Worm (Caenorhabditis elegans) whole organism, young adult: ENCODE results near the gene Y66D12A.30.

Source experiments
- D2030.7 ChIP-seq: fragments of 200-800 bp; sonication (Bioruptor generic); IDR thresholded peaks from 2 replicates; pipeline ENCODE4 v1.3.6; 2022; ENCODE audit warnings: missing genetic modification reagents, missing genetic modification characterization, missing compliant biosample characterization
- F39B2.1 ChIP-seq: fragments of 200-800 bp; sonication (Bioruptor generic); IDR thresholded peaks from 2 replicates; pipeline ENCODE4 v1.3.6; 2022; ENCODE audit warnings: missing genetic modification reagents, missing genetic modification characterization, missing compliant biosample characterization
- F52B5.7 ChIP-seq: sonication (generic microtip); optimal IDR thresholded peaks from 2 replicates; lab custom pipeline; 2016; ENCODE audit warnings: mild to moderate bottlenecking, missing genetic modification characterization, missing compliant biosample characterization
- F57A8.1 ChIP-seq: fragments of 200-800 bp; sonication (Bioruptor generic); optimal IDR thresholded peaks from 2 replicates; lab custom pipeline; 2018; ENCODE audit warnings: mild to moderate bottlenecking, missing genetic modification characterization, moderate library complexity, missing compliant biosample characterization
- Y53F4B.3 ChIP-seq: fragments of 200-800 bp; sonication (Bioruptor generic); IDR thresholded peaks from 2 replicates; pipeline ENCODE4 v1.3.6; 2022; ENCODE audit warnings: missing genetic modification reagents, missing genetic modification characterization, missing compliant biosample characterization
- Y53G8AR.9 ChIP-seq: fragments of 200-800 bp; sonication (Bioruptor generic); conservative IDR thresholded peaks from 2 replicates; pipeline ENCODE4 v1.3.6; 2022; ENCODE audit warnings: missing genetic modification reagents, missing genetic modification characterization, missing compliant biosample characterization
- Y56A3A.18 ChIP-seq: fragments of 200-800 bp; sonication (Bioruptor generic); IDR thresholded peaks from 2 replicates; pipeline ENCODE4 v1.3.6; 2022; ENCODE audit warnings: missing genetic modification reagents, missing genetic modification characterization, missing compliant biosample characterization
- Y67H2A.10 ChIP-seq: fragments of 200-800 bp; sonication (Bioruptor generic); conservative IDR thresholded peaks from 2 replicates; pipeline ENCODE4 v1.3.6; 2022; ENCODE audit warnings: missing genetic modification reagents, missing genetic modification characterization, missing compliant biosample characterization
- akir-1 ChIP-seq: fragments of 200-800 bp; sonication (Bioruptor generic); optimal IDR thresholded peaks from 2 replicates; lab custom pipeline; 2018; ENCODE audit warnings: mild to moderate bottlenecking, missing genetic modification characterization, moderate library complexity, missing compliant biosample characterization
- attf-3 ChIP-seq: fragments of 200-800 bp; sonication (Bioruptor generic); conservative IDR thresholded peaks from 2 replicates; pipeline ENCODE4 v1.3.6; 2022; ENCODE audit warnings: missing genetic modification reagents, missing genetic modification characterization, missing compliant biosample characterization
- bed-2 ChIP-seq: fragments of 200-800 bp; sonication (Bioruptor generic); IDR thresholded peaks from 2 replicates; pipeline ENCODE4 v1.3.6; 2022; ENCODE audit warnings: missing genetic modification reagents, missing genetic modification characterization, missing compliant biosample characterization
- cebp-2 ChIP-seq: fragments of 200-800 bp; sonication (Bioruptor generic); IDR thresholded peaks from 2 replicates; pipeline ENCODE4 v1.3.6; 2022; ENCODE audit warnings: missing genetic modification characterization, missing compliant biosample characterization
- ceh-27 ChIP-seq: fragments of 200-800 bp; sonication (Bioruptor generic); optimal IDR thresholded peaks from 2 replicates; lab custom pipeline; 2018; ENCODE audit warnings: mild to moderate bottlenecking, missing genetic modification characterization, moderate library complexity, missing compliant biosample characterization
- ceh-58 ChIP-seq: fragments of 200-800 bp; sonication (Bioruptor generic); IDR thresholded peaks from 2 replicates; pipeline ENCODE4 v1.3.6; 2022; ENCODE audit warnings: missing genetic modification characterization, missing compliant biosample characterization
- die-1 ChIP-seq: sonication (generic microtip); optimal IDR thresholded peaks from 2 replicates; lab custom pipeline; 2016; ENCODE audit warnings: missing genotype, mild to moderate bottlenecking, missing genetic modification characterization, missing compliant biosample characterization
- dox-1 ChIP-seq: fragments of 200-800 bp; sonication (Bioruptor generic); IDR thresholded peaks from 2 replicates; pipeline ENCODE4 v1.3.6; 2022; ENCODE audit warnings: missing genetic modification reagents, missing genetic modification characterization, missing compliant biosample characterization
- dpff-1 ChIP-seq: sonication (generic microtip); optimal IDR thresholded peaks from 2 replicates; lab custom pipeline; 2017; ENCODE audit warnings: mild to moderate bottlenecking, missing genetic modification characterization, missing compliant biosample characterization
- efl-1 ChIP-seq: fragments of 150-350 bp; optimal IDR thresholded peaks from 2 replicates; lab custom pipeline; 2014; ENCODE audit warnings: missing biosample characterization, missing genetic modification reagents, missing genetic modification characterization
- egrh-3 ChIP-seq: fragments of 200-800 bp; sonication (Bioruptor generic); IDR thresholded peaks from 2 replicates; pipeline ENCODE4 v1.3.6; 2022; ENCODE audit warnings: missing genetic modification reagents, missing genetic modification characterization, missing compliant biosample characterization
- hmg-1.2 ChIP-seq: fragments of 200-800 bp; sonication (Bioruptor generic); IDR thresholded peaks from 2 replicates; pipeline ENCODE4 v1.3.6; 2022; ENCODE audit warnings: missing genetic modification reagents, missing genetic modification characterization, missing compliant biosample characterization
- hmg-20 ChIP-seq: fragments of 200-800 bp; sonication (Bioruptor generic); IDR thresholded peaks from 2 replicates; pipeline ENCODE4 v1.3.6; 2022; ENCODE audit warnings: missing genetic modification reagents, missing genetic modification characterization, missing compliant biosample characterization
- let-526 ChIP-seq: fragments of 200-800 bp; sonication (Bioruptor generic); IDR thresholded peaks from 2 replicates; pipeline ENCODE4 v1.3.6; 2022; ENCODE audit warnings: missing genetic modification reagents, missing genetic modification characterization, missing compliant biosample characterization
- lin-26 ChIP-seq: fragments of 200-800 bp; sonication (Bioruptor generic); IDR thresholded peaks from 2 replicates; pipeline ENCODE4 v1.3.6; 2022; ENCODE audit warnings: missing genetic modification reagents, missing genetic modification characterization, missing compliant biosample characterization
- lin-35 ChIP-seq, 3 experiments: fragments of 150-350 bp in 2 of 3; sonication (generic microtip) in 1 of 3; optimal IDR thresholded peaks; 2 replicates each; lab custom pipeline; 2014 to 2018; ENCODE audit warnings: missing biosample characterization in 3 of 3, missing genetic modification characterization in 3 of 3, missing genetic modification reagents in 3 of 3
- lin-40 ChIP-seq: sonication (generic microtip); optimal IDR thresholded peaks from 2 replicates; lab custom pipeline; 2016; ENCODE audit warnings: missing genetic modification characterization, mild to moderate bottlenecking, missing compliant biosample characterization, missing genotype, missing genetic modification reagents
- madf-6 ChIP-seq: fragments of 200-800 bp; sonication (Bioruptor generic); IDR thresholded peaks from 2 replicates; pipeline ENCODE4 v1.3.6; 2022; ENCODE audit warnings: missing genetic modification reagents, missing genetic modification characterization, missing compliant biosample characterization
- mcd-1 ChIP-seq: fragments of 200-800 bp; sonication (Bioruptor generic); IDR thresholded peaks from 2 replicates; pipeline ENCODE4 v1.3.6; 2022; ENCODE audit warnings: missing genetic modification reagents, missing genetic modification characterization, missing compliant biosample characterization
- mes-4 ChIP-seq: sonication (generic microtip); optimal IDR thresholded peaks from 2 replicates; lab custom pipeline; 2016; ENCODE audit warnings: missing genotype, missing genetic modification characterization, missing compliant biosample characterization
- nfya-2 ChIP-seq: fragments of 200-800 bp; sonication (Bioruptor generic); IDR thresholded peaks from 2 replicates; pipeline ENCODE4 v1.3.6; 2022; ENCODE audit warnings: missing genetic modification reagents, missing genetic modification characterization, missing compliant biosample characterization
- nhr-120 ChIP-seq: fragments of 200-800 bp; sonication (Bioruptor generic); IDR thresholded peaks from 2 replicates; pipeline ENCODE4 v1.3.6; 2022; ENCODE audit warnings: missing genetic modification characterization, missing compliant biosample characterization
- nhr-27 ChIP-seq: fragments of 200-800 bp; sonication (Bioruptor generic); optimal IDR thresholded peaks from 2 replicates; lab custom pipeline; 2018; ENCODE audit warnings: mild to moderate bottlenecking, missing genetic modification characterization, moderate library complexity, missing compliant biosample characterization
- nhr-80 ChIP-seq: sonication (generic microtip); optimal IDR thresholded peaks from 2 replicates; lab custom pipeline; 2016; ENCODE audit warnings: missing genetic modification characterization, missing compliant biosample characterization
- pha-4 ChIP-seq: fragments of 150-350 bp; sonication (generic microtip); optimal IDR thresholded peaks from 2 replicates; lab custom pipeline; 2014; ENCODE audit warnings: missing biosample characterization, missing genetic modification reagents, missing genetic modification characterization
- snpc-1.1 ChIP-seq: sonication (generic microtip); optimal IDR thresholded peaks from 2 replicates; lab custom pipeline; 2017; ENCODE audit warnings: missing genetic modification characterization, mild to moderate bottlenecking, missing compliant biosample characterization, antibody characterized with exemption, moderate library complexity, missing genotype, missing genetic modification reagents; ENCODE audit not compliant: insufficient read depth
- snpc-3.4 ChIP-seq: sonication (generic microtip); optimal IDR thresholded peaks from 2 replicates; lab custom pipeline; 2017; ENCODE audit warnings: missing genetic modification characterization, mild to moderate bottlenecking, missing compliant biosample characterization, antibody characterized with exemption, moderate library complexity, missing genotype, missing genetic modification reagents
- snpc-4 ChIP-seq, 5 experiments: fragments of 150-350 bp in 1 of 5; sonication (generic microtip) in 4 of 5; optimal IDR thresholded peaks; 2 replicates each; lab custom pipeline; 2014 to 2018; ENCODE audit warnings: missing genetic modification characterization in 5 of 5, missing biosample characterization in 3 of 5, antibody characterized with exemption in 2 of 5, mild to moderate bottlenecking in 2 of 5, missing compliant biosample characterization in 2 of 5, missing genotype in 2 of 5, moderate library complexity in 2 of 5, missing genetic modification reagents in 1 of 5
- somi-1 ChIP-seq: fragments of 200-800 bp; sonication (Bioruptor generic); optimal IDR thresholded peaks from 2 replicates; lab custom pipeline; 2018; ENCODE audit warnings: mild to moderate bottlenecking, missing genetic modification characterization, missing compliant biosample characterization
- sptf-2 ChIP-seq: fragments of 200-800 bp; sonication (Bioruptor generic); optimal IDR thresholded peaks from 2 replicates; lab custom pipeline; 2018; ENCODE audit warnings: mild to moderate bottlenecking, missing genetic modification characterization, missing compliant biosample characterization
- xnd-1 ChIP-seq: sonication (generic microtip); optimal IDR thresholded peaks from 2 replicates; lab custom pipeline; 2016; ENCODE audit warnings: missing genotype, missing genetic modification reagents, missing genetic modification characterization, missing compliant biosample characterization
- zfh-2 ChIP-seq: fragments of 200-800 bp; sonication (Bioruptor generic); conservative IDR thresholded peaks from 2 replicates; pipeline ENCODE4 v1.3.6; 2022; ENCODE audit warnings: missing genetic modification reagents, missing genetic modification characterization, missing compliant biosample characterization
- ztf-18 ChIP-seq: sonication (generic microtip); optimal IDR thresholded peaks from 2 replicates; lab custom pipeline; 2016; ENCODE audit warnings: missing genotype, mild to moderate bottlenecking, missing genetic modification characterization, missing compliant biosample characterization

Y66D12A.30 gene

DNA sequence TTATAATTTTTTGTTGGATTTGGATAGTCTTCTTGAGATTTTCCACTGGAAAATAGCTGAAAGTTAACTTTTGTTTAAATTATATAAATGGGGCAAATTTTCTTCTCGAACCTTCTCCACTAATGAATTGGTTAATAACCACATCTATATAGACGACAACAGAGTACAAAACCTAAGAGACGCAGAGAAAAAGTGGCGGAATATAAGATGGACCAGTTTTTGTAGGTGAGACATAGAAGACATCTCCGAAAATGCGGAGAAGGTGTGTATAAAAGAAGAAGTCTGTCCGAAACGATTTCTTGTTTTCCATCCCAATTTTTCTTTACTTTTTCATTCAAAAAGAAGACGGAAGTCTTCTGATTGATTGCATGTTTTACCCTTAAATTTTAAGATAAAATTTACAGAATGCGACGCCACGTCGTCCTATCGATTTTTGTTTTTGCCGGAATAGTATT is 15.2 kb downstream of the Y66D12A.30 start, which contains the start of gene gly-8:
Gene gly-8, plus strand, starts transcription at position 405 of the 455 bp plus-strand sequence.
- no peak for TF ChIP-seq lin-26 (GFP tag; lab: Robert Waterston, UW)
- no peak for TF ChIP-seq akir-1
- TF ChIP-seq nfya-2 (GFP tag; lab: Robert Waterston, UW), result no peak

DNA sequence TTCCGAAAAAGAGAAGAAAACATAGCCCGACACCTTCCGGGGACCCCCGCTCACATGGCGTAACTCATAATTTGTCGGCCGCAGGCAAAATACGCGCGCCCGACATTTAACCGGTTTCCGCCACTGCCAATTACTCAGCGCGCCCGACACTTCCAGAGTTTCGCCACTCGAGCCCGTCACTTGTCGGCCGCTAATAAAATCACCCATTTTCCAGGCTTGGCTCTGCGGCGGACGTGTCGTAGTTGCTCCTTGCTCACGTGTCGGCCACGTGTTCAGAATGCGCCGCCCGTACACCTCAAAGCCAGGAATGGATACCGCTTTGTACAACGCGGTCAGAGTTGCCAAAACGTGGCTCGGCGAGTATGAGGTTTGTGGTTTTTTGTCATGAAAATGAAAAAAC is 18.0 kb downstream of the Y66D12A.30 start:
- TF ChIP-seq snpc-1.1 (tag; lab: Kevin White, UChicago) (no peak), sptf-2 (GFP tag; lab: Kevin White, UChicago) (peak; percentile 2), D2030.7 (GFP tag; lab: Robert Waterston, UW) (no peak), snpc-4 (GFP tag; optimal IDR thresholded peaks at IDR 0.05; lab: Kevin White, UChicago) (no peak), snpc-4 (tag; optimal IDR thresholded peaks at IDR 0.05; lab: Kevin White, UChicago) (peak; percentile 8 to 59 (median 33)), zfh-2 (GFP tag; lab: Robert Waterston, UW) (peak; percentile 67), F52B5.7 (tag; lab: Kevin White, UChicago) (no peak), die-1 (no peak), ceh-58 (no peak), mcd-1 (GFP tag; lab: Robert Waterston, UW) (peak; percentile 30; the same call in 1 of the 2 replicates)
- TF ChIP-seq, all 124 proteins: peak for 4

DNA sequence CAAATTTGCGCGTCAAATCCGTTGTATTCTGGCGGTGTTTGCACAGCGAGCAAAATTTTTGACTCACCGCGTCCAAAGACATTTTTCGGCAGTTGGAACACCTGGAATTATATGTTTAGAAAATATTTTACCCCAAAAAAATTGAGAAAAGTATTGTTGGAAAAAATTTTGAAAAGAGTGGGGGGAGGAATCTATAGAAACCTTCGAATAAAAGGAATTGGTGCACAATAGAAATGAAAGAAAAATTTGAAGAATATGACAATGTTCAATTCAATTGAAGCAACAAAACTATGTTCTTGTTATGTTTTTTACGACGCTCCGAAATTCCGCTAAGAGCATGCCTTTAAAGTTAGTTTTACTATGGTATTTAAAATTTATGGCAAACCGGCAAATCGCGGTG is 19.7 kb downstream of the Y66D12A.30 start, which contains the start of gene Y66A7A.7:
Gene Y66A7A.7, minus strand, starts transcription at position 101 of the 400 bp plus-strand sequence.
- TF ChIP-seq Y67H2A.10 (no peak), attf-3 (GFP tag; lab: Robert Waterston, UW) (no peak), mcd-1 (GFP tag; lab: Robert Waterston, UW) (no peak), Y53F4B.3 (GFP tag; lab: Robert Waterston, UW) (no peak), lin-35 (GFP tag; optimal IDR thresholded peaks at IDR 0.05; lab: Kevin White, UChicago) (no peak), Y56A3A.18 (no peak), D2030.7 (GFP tag; lab: Robert Waterston, UW) (no peak), nfya-2 (GFP tag; lab: Robert Waterston, UW) (no peak), hmg-20 (GFP tag; lab: Robert Waterston, UW) (no peak), nhr-120 (no peak), pha-4 (tag; lab: Kevin White, UChicago) (no peak), nhr-80 (tag; lab: Kevin White, UChicago) (no peak), let-526 (no peak), dox-1 (GFP tag; lab: Robert Waterston, UW) (no peak), xnd-1 (tag; lab: Kevin White, UChicago) (no peak), madf-6 (GFP tag; lab: Robert Waterston, UW) (no peak), ceh-27 (GFP tag; lab: Kevin White, UChicago) (no peak), snpc-1.1 (tag; lab: Kevin White, UChicago) (no peak)
- TF ChIP-seq, all 124 proteins: peak for 0

DNA sequence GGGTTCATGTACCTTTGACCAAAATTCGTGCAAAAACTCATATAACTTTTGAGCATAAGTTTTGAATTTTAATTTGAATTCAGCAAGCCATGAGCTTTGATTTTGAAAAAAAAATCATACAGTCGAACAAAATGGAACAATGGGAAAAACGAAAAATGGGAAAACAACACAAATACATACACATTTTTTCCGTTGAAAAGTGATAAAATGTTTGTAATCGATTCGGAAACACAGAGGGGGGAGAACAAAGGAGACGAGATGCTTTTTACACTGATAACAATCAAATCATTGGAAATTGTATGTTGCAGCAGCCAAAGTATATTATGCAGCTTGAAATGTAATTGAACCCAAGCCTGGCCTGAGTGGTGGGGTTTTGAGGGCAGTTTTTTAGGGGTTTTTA is 21.4 kb downstream of the Y66D12A.30 start:
- no peak for TF ChIP-seq bed-2 (GFP tag; lab: Robert Waterston, UW)
- TF ChIP-seq nhr-27 (tag; lab: Kevin White, UChicago), result no peak
- no peak for TF ChIP-seq attf-3 (GFP tag; lab: Robert Waterston, UW)
- peak; percentile 16 for TF ChIP-seq nhr-80 (tag; lab: Kevin White, UChicago)
- no peak for TF ChIP-seq ceh-58

DNA sequence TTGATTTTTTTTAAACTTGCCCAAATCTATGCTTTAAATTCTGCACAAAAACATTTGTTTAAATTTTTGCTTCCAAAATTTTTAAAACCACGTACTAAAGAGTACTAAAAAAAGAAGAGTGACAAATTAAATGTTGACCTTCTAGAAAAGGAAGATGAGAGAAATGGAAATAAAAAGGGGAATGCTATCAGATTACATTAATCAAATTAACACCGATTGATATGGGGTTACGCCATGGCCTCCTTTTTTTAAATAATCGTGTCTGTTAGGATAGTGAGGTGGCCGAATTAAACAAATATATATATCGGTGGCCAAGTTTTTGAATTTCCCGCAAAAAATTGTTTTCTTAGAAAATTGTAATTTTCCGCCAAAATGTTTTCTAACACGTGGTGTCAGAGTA is 22.7 kb downstream of the Y66D12A.30 start:
- no peak for TF ChIP-seq F57A8.1 (GFP tag; lab: Kevin White, UChicago)
- TF ChIP-seq somi-1 (GFP tag; lab: Kevin White, UChicago), result no peak
- no peak for TF ChIP-seq ztf-18 (tag; lab: Kevin White, UChicago)
- no peak for TF ChIP-seq snpc-3.4 (tag; lab: Kevin White, UChicago)
- no peak for TF ChIP-seq hmg-1.2 (GFP tag; lab: Robert Waterston, UW)
- no peak for TF ChIP-seq mes-4 (tag; lab: Kevin White, UChicago)
- TF ChIP-seq dpff-1 (tag; lab: Kevin White, UChicago), result no peak
- TF ChIP-seq F39B2.1, result no peak
- no peak for TF ChIP-seq lin-40 (tag; lab: Kevin White, UChicago)
- no peak for TF ChIP-seq cebp-2
- TF ChIP-seq efl-1 (GFP tag; lab: Kevin White, UChicago), result no peak
- TF ChIP-seq Y53G8AR.9, result no peak
- no peak for TF ChIP-seq egrh-3 (GFP tag; lab: Robert Waterston, UW)
- TF ChIP-seq die-1, result no peak
- TF ChIP-seq snpc-4 (GFP tag; optimal IDR thresholded peaks at IDR 0.05; lab: Kevin White, UChicago), result no peak
- no peak for TF ChIP-seq snpc-4 (tag; optimal IDR thresholded peaks at IDR 0.05; lab: Kevin White, UChicago)
